Fruit fly (Drosophila melanogaster): Measurements from ENCODE around the gene RpL23A.

Gene RpL23A

DNA sequence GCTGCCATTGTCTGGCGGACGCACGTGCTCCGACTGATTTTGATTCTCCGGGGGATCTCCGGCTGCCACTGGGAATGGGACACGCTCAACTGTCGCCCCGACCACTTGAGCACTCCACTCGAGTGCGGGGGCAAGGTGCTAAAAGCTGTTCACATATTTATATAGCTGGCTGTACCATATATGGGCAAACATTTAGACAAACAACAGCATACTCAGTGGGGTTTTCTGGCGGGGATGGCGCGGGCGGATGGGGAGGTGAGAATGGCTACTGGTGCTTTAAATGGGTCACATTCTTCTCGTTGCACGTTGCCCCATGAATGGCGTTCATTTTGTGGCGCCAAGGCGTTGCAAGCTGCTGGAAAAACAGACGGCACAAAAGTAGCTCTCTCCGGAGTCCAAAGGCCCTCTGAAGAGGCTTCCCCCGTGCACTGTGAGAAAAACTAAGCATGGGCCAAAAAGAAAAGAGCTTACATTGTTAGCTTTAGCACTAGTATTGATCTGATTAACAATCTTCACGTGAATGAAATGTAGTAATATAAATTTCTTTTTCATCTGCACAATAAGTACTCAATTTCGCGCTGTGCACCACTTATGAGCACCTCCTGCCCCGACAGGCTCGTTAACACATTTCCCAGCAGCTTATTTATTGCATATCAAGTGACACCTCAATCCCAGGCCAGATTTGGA is 22.4 kb upstream of the RpL23A start (continued):
- TF ChIP-seq Hr4 (GFP tag; optimal IDR thresholded peaks at IDR 0.05), result peak; percentile 80
- TF ChIP-seq Eip78C (GFP tag), result peak; percentile 93
- TF ChIP-seq CG6854 (GFP tag; optimal IDR thresholded peaks at IDR 0.05), result no peak
- TF ChIP-seq Sox15 (GFP tag; optimal IDR thresholded peaks at IDR 0.05), result peak; percentile 46
- peak; percentile 22 for TF ChIP-seq vri (GFP tag; optimal IDR thresholded peaks at IDR 0.05)
- TF ChIP-seq fd85E (GFP tag; optimal IDR thresholded peaks at IDR 0.05), result peak; percentile 23
- peak; percentile 81 for TF ChIP-seq Ets96B (tag; optimal IDR thresholded peaks at IDR 0.05)
- TF ChIP-seq esn (GFP tag; optimal IDR thresholded peaks at IDR 0.05), result peak; percentile 64
- peak; percentile 67 for TF ChIP-seq CG11902 (GFP tag; optimal IDR thresholded peaks at IDR 0.05)
- TF ChIP-seq fd59A (GFP tag; optimal IDR thresholded peaks at IDR 0.05), result peak; percentile 67
- peak; percentile 77 for TF ChIP-seq CG10631 (GFP tag; optimal IDR thresholded peaks at IDR 0.05)
- peak; percentile 78 for TF ChIP-seq acj6 (GFP tag; optimal IDR thresholded peaks at IDR 0.05)
- TF ChIP-seq CG16779 (tag; optimal IDR thresholded peaks at IDR 0.05), result peak; percentile 56
- peak; percentile 70 for TF ChIP-seq net (GFP tag; optimal IDR thresholded peaks at IDR 0.05)
- peak; percentile 76 for TF ChIP-seq OdsH (GFP tag; optimal IDR thresholded peaks at IDR 0.05)
- TF ChIP-seq CG6276 (GFP tag; optimal IDR thresholded peaks at IDR 0.05), result peak; percentile 73
- TF ChIP-seq CG6163 (GFP tag; IDR thresholded peaks at IDR 0.05), result peak; percentile 88

DNA sequence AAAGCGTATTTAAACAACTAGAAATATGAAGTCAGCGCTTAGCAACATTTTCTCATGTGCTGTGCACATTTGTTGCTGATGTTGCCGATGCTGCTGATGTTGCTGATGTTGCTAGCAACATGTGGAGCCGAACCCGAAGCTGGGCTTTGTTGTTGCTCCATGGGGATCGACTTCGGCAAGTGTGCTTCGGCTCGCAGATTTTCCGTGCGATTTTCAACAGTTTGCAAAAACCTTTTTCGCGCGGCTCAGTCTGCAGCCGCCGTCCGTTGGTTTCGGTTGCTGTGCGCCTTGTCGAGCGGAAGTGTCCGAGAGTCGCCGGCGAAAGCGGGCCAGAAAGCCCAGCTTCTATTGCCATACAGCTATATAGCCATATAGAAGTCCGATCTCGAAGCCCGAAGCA is 20.1 kb upstream of the RpL23A start:
- TF ChIP-seq fd85E (GFP tag; optimal IDR thresholded peaks at IDR 0.05) (no peak), CG1621 (tag; optimal IDR thresholded peaks at IDR 0.05) (peak; percentile 46), achi (GFP tag; optimal IDR thresholded peaks at IDR 0.05) (no peak), CG6163 (GFP tag; IDR thresholded peaks at IDR 0.05) (peak; percentile 44; the same call in 2 of the 3 replicates), CG7368 (GFP tag; optimal IDR thresholded peaks at IDR 0.05) (no peak), CG15336 (GFP tag; IDR thresholded peaks at IDR 0.05) (no peak), CG10669 (GFP tag; optimal IDR thresholded peaks at IDR 0.05) (no peak), CG31627 (GFP tag; optimal IDR thresholded peaks at IDR 0.05) (no peak), spab (GFP tag; optimal IDR thresholded peaks at IDR 0.05) (no peak), Blimp-1 (GFP tag; optimal IDR thresholded peaks at IDR 0.05) (no peak), vri (GFP tag; optimal IDR thresholded peaks at IDR 0.05) (no peak), esn (GFP tag; optimal IDR thresholded peaks at IDR 0.05) (no peak), Eip93F (GFP tag; optimal IDR thresholded peaks at IDR 0.05) (no peak), net (GFP tag; optimal IDR thresholded peaks at IDR 0.05) (no peak), CG6276 (GFP tag; optimal IDR thresholded peaks at IDR 0.05) (no peak), eg (GFP tag; IDR thresholded peaks at IDR 0.05) (peak; percentile 34; the same call in 1 of the 3 replicates), Eip75B (GFP tag; optimal IDR thresholded peaks at IDR 0.05) (peak; percentile 11), lz (GFP tag; optimal IDR thresholded peaks at IDR 0.05) (no peak), pdm3 (GFP tag; optimal IDR thresholded peaks at IDR 0.05) (no peak), Ets21C (GFP tag; optimal IDR thresholded peaks at IDR 0.05) (no peak), Eip78C (GFP tag) (peak; percentile 49), CG9139 (GFP tag; optimal IDR thresholded peaks at IDR 0.05) (no peak), Hr39 (GFP tag; optimal IDR thresholded peaks at IDR 0.05) (no peak), CG6854 (GFP tag; optimal IDR thresholded peaks at IDR 0.05) (no peak), OdsH (GFP tag; optimal IDR thresholded peaks at IDR 0.05) (no peak), salr (GFP tag; optimal IDR thresholded peaks at IDR 0.05) (no peak), Hr38 (GFP tag; optimal IDR thresholded peaks at IDR 0.05) (no peak), Ets96B (tag; optimal IDR thresholded peaks at IDR 0.05) (no peak), fkh (GFP tag; optimal IDR thresholded peaks at IDR 0.05) (no peak), CG11294 (GFP tag; IDR thresholded peaks at IDR 0.05) (no peak), CG34406 (GFP tag; optimal IDR thresholded peaks at IDR 0.05) (no peak), CG10631 (GFP tag; optimal IDR thresholded peaks at IDR 0.05) (no peak), CG8632 (GFP tag; optimal IDR thresholded peaks at IDR 0.05) (no peak), Sox14 (GFP tag; optimal IDR thresholded peaks at IDR 0.05) (no peak), Hr4 (GFP tag; optimal IDR thresholded peaks at IDR 0.05) (no peak), svp (GFP tag) (peak; percentile 20), cyc (GFP tag; optimal IDR thresholded peaks at IDR 0.05) (no peak)

Data from whole organism, prepupa.